Worm (Caenorhabditis elegans) whole organism, young adult: ENCODE data around the gene fbxb-26.

Experiments
- F39B2.1 ChIP-seq: fragments of 200-800 bp; sonication (Bioruptor generic); IDR thresholded peaks from 2 replicates; pipeline ENCODE4 v1.3.6; 2022; ENCODE audit warnings: missing genetic modification reagents, missing genetic modification characterization, missing compliant biosample characterization
- akir-1 ChIP-seq: fragments of 200-800 bp; sonication (Bioruptor generic); optimal IDR thresholded peaks from 2 replicates; lab custom pipeline; 2018; ENCODE audit warnings: mild to moderate bottlenecking, missing genetic modification characterization, moderate library complexity, missing compliant biosample characterization
- ccch-3 ChIP-seq: fragments of 200-800 bp; sonication (Bioruptor generic); optimal IDR thresholded peaks from 2 replicates; lab custom pipeline; 2018; ENCODE audit warnings: mild to moderate bottlenecking, missing genetic modification characterization, missing compliant biosample characterization
- ceh-79 ChIP-seq: sonication (generic microtip); optimal IDR thresholded peaks from 2 replicates; lab custom pipeline; 2017; ENCODE audit warnings: mild to moderate bottlenecking, missing genetic modification characterization, missing compliant biosample characterization
- dox-1 ChIP-seq: fragments of 200-800 bp; sonication (Bioruptor generic); IDR thresholded peaks from 2 replicates; pipeline ENCODE4 v1.3.6; 2022; ENCODE audit warnings: missing genetic modification reagents, missing genetic modification characterization, missing compliant biosample characterization
- dpl-1 ChIP-seq: fragments of 150-350 bp; optimal IDR thresholded peaks from 2 replicates; lab custom pipeline; 2014; ENCODE audit warnings: missing biosample characterization, missing genetic modification reagents, missing genetic modification characterization
- hmg-1.2 ChIP-seq: fragments of 200-800 bp; sonication (Bioruptor generic); IDR thresholded peaks from 2 replicates; pipeline ENCODE4 v1.3.6; 2022; ENCODE audit warnings: missing genetic modification reagents, missing genetic modification characterization, missing compliant biosample characterization
- hsf-1 ChIP-seq: fragments of 200-800 bp; sonication (Bioruptor generic); IDR thresholded peaks from 2 replicates; pipeline ENCODE4 v1.3.6; 2022; ENCODE audit warnings: missing genetic modification reagents, missing genetic modification characterization, missing compliant biosample characterization
- mxl-1 ChIP-seq: sonication (generic microtip); optimal IDR thresholded peaks from 2 replicates; lab custom pipeline; 2016; ENCODE audit warnings: missing genetic modification characterization, missing compliant biosample characterization
- nhr-120 ChIP-seq: fragments of 200-800 bp; sonication (Bioruptor generic); IDR thresholded peaks from 2 replicates; pipeline ENCODE4 v1.3.6; 2022; ENCODE audit warnings: missing genetic modification characterization, missing compliant biosample characterization
- nhr-80 ChIP-seq: sonication (generic microtip); optimal IDR thresholded peaks from 2 replicates; lab custom pipeline; 2016; ENCODE audit warnings: missing genetic modification characterization, missing compliant biosample characterization
- snpc-3.4 ChIP-seq: sonication (generic microtip); optimal IDR thresholded peaks from 2 replicates; lab custom pipeline; 2017; ENCODE audit warnings: missing genetic modification characterization, mild to moderate bottlenecking, missing compliant biosample characterization, antibody characterized with exemption, moderate library complexity, missing genotype, missing genetic modification reagents
- tlf-1 ChIP-seq: fragments of 200-800 bp; sonication (Bioruptor generic); optimal IDR thresholded peaks from 2 replicates; lab custom pipeline; 2018; ENCODE audit warnings: mild to moderate bottlenecking, missing genetic modification characterization, missing compliant biosample characterization
- xnd-1 ChIP-seq: sonication (generic microtip); optimal IDR thresholded peaks from 2 replicates; lab custom pipeline; 2016; ENCODE audit warnings: missing genotype, missing genetic modification reagents, missing genetic modification characterization, missing compliant biosample characterization
- ztf-22 ChIP-seq: fragments of 200-800 bp; sonication (Bioruptor generic); optimal IDR thresholded peaks from 2 replicates; lab custom pipeline; 2018; ENCODE audit warnings: mild to moderate bottlenecking, missing genetic modification characterization, moderate library complexity, missing compliant biosample characterization
- ztf-28 ChIP-seq: fragments of 200-800 bp; sonication (Bioruptor generic); IDR thresholded peaks from 2 replicates; pipeline ENCODE4 v1.3.6; 2022; ENCODE audit warnings: missing genetic modification reagents, missing genetic modification characterization, missing compliant biosample characterization

Gene fbxb-26

ce11 chrII:1725735-1726134 lies 43.4 kb downstream of the fbxb-26 start, which contains the start of gene F45C12.17:
Gene F45C12.17, plus strand, starts transcription at chrII:1726111.
- TF ChIP-seq akir-1 (GFP tag; lab: Kevin White, UChicago) (no peak), ceh-79 (no peak), dpl-1 (GFP tag; lab: Kevin White, UChicago) (no peak)

ce11 chrII:1728253-1728652 lies 45.9 kb downstream of the fbxb-26 start, which contains the start of gene btb-9:
Gene btb-9, plus strand, starts transcription at chrII:1728506.
- TF ChIP-seq F39B2.1 (GFP tag; lab: Robert Waterston, UW) = no peak
- TF ChIP-seq xnd-1 (tag; lab: Kevin White, UChicago) = no peak
- TF ChIP-seq ztf-22 (GFP tag; lab: Kevin White, UChicago) = no peak
- TF ChIP-seq nhr-120 (GFP tag; lab: Robert Waterston, UW) = no peak
- no peak for TF ChIP-seq ccch-3 (GFP tag; lab: Kevin White, UChicago)
- TF ChIP-seq hmg-1.2 (GFP tag; lab: Robert Waterston, UW) = peak; percentile 30; the same call in 1 of the 2 replicates
- TF ChIP-seq ztf-28 (GFP tag; lab: Robert Waterston, UW) = no peak
- peak; percentile 37; the same call in 1 of the 2 replicates for TF ChIP-seq dox-1 (GFP tag; lab: Robert Waterston, UW)
- TF ChIP-seq nhr-80 = peak; percentile 83

ce11 chrII:1730103-1730502 lies 47.8 kb downstream of the fbxb-26 start, which contains the start of gene ceh-81:
Gene ceh-81, plus strand, starts transcription at chrII:1730403.
- TF ChIP-seq mxl-1 (tag; lab: Kevin White, UChicago) = no peak

ce11 chrII:1731932-1732331 lies 49.6 kb downstream of the fbxb-26 start, which contains the start of gene ceh-82:
Gene ceh-82, plus strand, starts transcription at chrII:1732232.
- TF ChIP-seq snpc-3.4 (tag; lab: Kevin White, UChicago) (no peak), hsf-1 (GFP tag; lab: Robert Waterston, UW) (no peak), tlf-1 (GFP tag; lab: Kevin White, UChicago) (no peak)
- TF ChIP-seq, all 124 proteins: peak for 0
